Worm (Caenorhabditis elegans): ENCODE results near the gene sfxn-1.4.

The sfxn-1.4 gene

DNA sequence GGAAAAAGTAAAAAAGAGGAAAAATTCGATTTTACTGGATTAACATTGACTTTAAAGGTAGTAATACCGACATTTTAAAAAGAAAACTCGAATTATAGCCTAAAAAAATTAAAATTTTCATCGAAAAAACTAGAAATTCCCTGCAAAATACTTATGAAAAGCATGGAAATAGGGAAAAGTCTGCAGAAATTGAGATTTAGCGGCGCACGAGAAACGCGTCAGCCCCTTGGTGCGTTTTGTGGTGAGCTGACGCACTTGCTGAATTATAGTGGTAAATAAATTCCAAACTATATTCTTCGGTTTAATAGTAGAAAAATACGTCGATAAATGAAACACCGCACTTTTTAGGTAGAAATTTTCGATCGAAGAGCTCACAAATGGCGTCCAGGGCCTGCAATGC, 13.4 kb upstream of the sfxn-1.4 start (continued):
- no peak for TF ChIP-seq ceh-63 (GFP tag; optimal IDR thresholded peaks at IDR 0.05)
- no peak for TF ChIP-seq pqm-1 (tag; optimal IDR thresholded peaks at IDR 0.05)
- no peak for TF ChIP-seq pag-3 (tag; optimal IDR thresholded peaks at IDR 0.05; ENCODE audit: borderline replicate concordance, insufficient read depth)
- peak in 1 of 3 experiments; percentile 35 for TF ChIP-seq ceh-82 (tag; optimal IDR thresholded peaks at IDR 0.05)
- no peak for TF ChIP-seq tbx-2 (tag; optimal IDR thresholded peaks at IDR 0.05)
- no peak for TF ChIP-seq C34B4.2 (tag; optimal IDR thresholded peaks at IDR 0.05)
- TF ChIP-seq rnt-1 (tag; optimal IDR thresholded peaks at IDR 0.05): peak; percentile 51
- no peak for TF ChIP-seq nhr-90 (tag; optimal IDR thresholded peaks at IDR 0.05; ENCODE audit: poor library complexity)
- no peak for TF ChIP-seq aly-2 (tag; optimal IDR thresholded peaks at IDR 0.05)
- TF ChIP-seq unc-98 (GFP tag; IDR thresholded peaks at IDR 0.05): no peak
- TF ChIP-seq zip-4 (GFP tag; optimal IDR thresholded peaks at IDR 0.05): no peak
- TF ChIP-seq egl-27 (tag; optimal IDR thresholded peaks at IDR 0.05): no peak
- TF ChIP-seq tlp-1 (tag; optimal IDR thresholded peaks at IDR 0.05): no peak
- TF ChIP-seq nhr-76 (tag; optimal IDR thresholded peaks at IDR 0.05): no peak
- TF ChIP-seq nhr-71 (tag; optimal IDR thresholded peaks at IDR 0.05): peak; percentile 24
- no peak for TF ChIP-seq nhr-11 (tag; optimal IDR thresholded peaks at IDR 0.05)
- TF ChIP-seq ztf-11 (tag; optimal IDR thresholded peaks at IDR 0.05): no peak
- no peak for TF ChIP-seq fkh-4 (tag; optimal IDR thresholded peaks at IDR 0.05; ENCODE audit: borderline replicate concordance)
- no peak for TF ChIP-seq vab-15 (tag; optimal IDR thresholded peaks at IDR 0.05)
- TF ChIP-seq efl-1 (optimal IDR thresholded peaks at IDR 0.05): peak; percentile 27 to 57
- peak; percentile 46 to 94 for TF ChIP-seq efl-1 (GFP tag; optimal IDR thresholded peaks at IDR 0.05 in 1 of 2)
- TF ChIP-seq zag-1 (tag; optimal IDR thresholded peaks at IDR 0.05): no peak
- peak; percentile 43 to 78 for TF ChIP-seq lin-35 (GFP tag; optimal IDR thresholded peaks at IDR 0.05)
- TF ChIP-seq snpc-4 (tag; optimal IDR thresholded peaks at IDR 0.05): no peak
- peak; percentile 58 for TF ChIP-seq blmp-1 (tag; optimal IDR thresholded peaks at IDR 0.05)
- no peak for TF ChIP-seq lir-3 (tag; optimal IDR thresholded peaks at IDR 0.05; ENCODE audit: poor library complexity)
- TF ChIP-seq grh-1 (GFP tag; IDR thresholded peaks at IDR 0.05): no peak
- TF ChIP-seq ceh-8 (GFP tag; optimal IDR thresholded peaks at IDR 0.05): no peak
- TF ChIP-seq ceh-88 (GFP tag; IDR thresholded peaks at IDR 0.05): no peak
- TF ChIP-seq pax-3 (tag; optimal IDR thresholded peaks at IDR 0.05): no peak
- TF ChIP-seq nhr-84 (tag; optimal IDR thresholded peaks at IDR 0.05): no peak
- no peak for TF ChIP-seq hlh-4 (tag; optimal IDR thresholded peaks at IDR 0.05)
- no peak for TF ChIP-seq nhr-28 (tag; optimal IDR thresholded peaks at IDR 0.05)
- no peak for TF ChIP-seq nhr-47 (tag; optimal IDR thresholded peaks at IDR 0.05)
- no peak for TF ChIP-seq aha-1 (tag; optimal IDR thresholded peaks at IDR 0.05)
- TF ChIP-seq C16A3.4 (tag; optimal IDR thresholded peaks at IDR 0.05): peak; percentile 53
- no peak for TF ChIP-seq nhr-77 (tag; optimal IDR thresholded peaks at IDR 0.05)
- no peak for TF ChIP-seq hlh-17 (GFP tag; optimal IDR thresholded peaks at IDR 0.05; ENCODE audit: borderline replicate concordance)
- no peak for TF ChIP-seq fos-1 (tag; optimal IDR thresholded peaks at IDR 0.05)
- no peak for TF ChIP-seq jun-1 (tag; optimal IDR thresholded peaks at IDR 0.05)
- TF ChIP-seq unc-130 (tag; optimal IDR thresholded peaks at IDR 0.05): peak; percentile 18
- TF ChIP-seq C04F5.9 (tag; optimal IDR thresholded peaks at IDR 0.05): peak; percentile 3
- no peak for TF ChIP-seq ceh-90 (tag; optimal IDR thresholded peaks at IDR 0.05)
- TF ChIP-seq egl-13 (tag; optimal IDR thresholded peaks at IDR 0.05): no peak
- no peak for TF ChIP-seq ets-5 (GFP tag; IDR thresholded peaks at IDR 0.05)
- no peak for TF ChIP-seq alr-1 (tag; optimal IDR thresholded peaks at IDR 0.05; ENCODE audit: borderline replicate concordance)
- peak; percentile 2 for TF ChIP-seq swsn-7 (tag; optimal IDR thresholded peaks at IDR 0.05)
- TF ChIP-seq hpl-2 (GFP tag; optimal IDR thresholded peaks at IDR 0.05): no peak
- TF ChIP-seq lin-14 (GFP tag; optimal IDR thresholded peaks at IDR 0.05): no peak
- peak; percentile 56 for TF ChIP-seq fkh-8 (tag; optimal IDR thresholded peaks at IDR 0.05)
- TF ChIP-seq irx-1 (tag; optimal IDR thresholded peaks at IDR 0.05): no peak
- peak; percentile 31 to 69 (median 62) for TF ChIP-seq dpl-1 (GFP tag; optimal IDR thresholded peaks at IDR 0.05)
- TF ChIP-seq lsy-2 (tag; optimal IDR thresholded peaks at IDR 0.05): peak; percentile 40 to 67

All from whole organism, L1 larva.